Fruit fly (Drosophila melanogaster) whole organism, embryonic: ENCODE data around the gene kis.

Source experiments
- Adf1 ChIP-seq: fragments of 200-800 bp; sonication (Bioruptor generic); IDR thresholded peaks from 2 replicates; pipeline ENCODE4 v1.3.6; 2022; ENCODE audit warnings: missing biosample characterization, missing genetic modification characterization
- Asciz ChIP-seq: fragments of 200-800 bp; sonication (Bioruptor generic); optimal IDR thresholded peaks from 2 replicates; lab custom pipeline; 2017; ENCODE audit warnings: missing biosample characterization, mild to moderate bottlenecking, missing genetic modification characterization, missing genetic modification reagents
- B-H1 ChIP-seq: fragments of 200-800 bp; sonication (Bioruptor generic); IDR thresholded peaks from 3 replicates; pipeline ENCODE4 v1.3.6; 2022; ENCODE audit warnings: missing biosample characterization, missing genetic modification characterization
- BtbVII ChIP-seq: fragments of 200-800 bp; sonication (Bioruptor generic); optimal IDR thresholded peaks from 3 replicates; lab custom pipeline; 2017; ENCODE audit warnings: missing biosample characterization, mild to moderate bottlenecking, missing genetic modification characterization
- CG10147 ChIP-seq: fragments of 200-800 bp; sonication (Bioruptor generic); optimal IDR thresholded peaks from 2 replicates; lab custom pipeline; 2019; ENCODE audit warnings: missing biosample characterization, mild to moderate bottlenecking, missing genetic modification characterization, moderate library complexity
- CG10267 ChIP-seq: fragments of 200-800 bp; sonication (Bioruptor generic); optimal IDR thresholded peaks from 2 replicates; lab custom pipeline; 2018; ENCODE audit warnings: missing biosample characterization, mild to moderate bottlenecking, missing genetic modification characterization, moderate library complexity
- CG10979 ChIP-seq: fragments of 200-800 bp; sonication (Bioruptor generic); optimal IDR thresholded peaks from 2 replicates; lab custom pipeline; 2018; ENCODE audit warnings: missing biosample characterization, mild to moderate bottlenecking, missing genetic modification characterization, moderate library complexity
- CG11696 ChIP-seq: fragments of 200-800 bp; sonication (Bioruptor generic); IDR thresholded peaks from 2 replicates; pipeline ENCODE4 v1.3.6; 2022; ENCODE audit warnings: missing biosample characterization, missing genetic modification characterization
- CG11723 ChIP-seq: fragments of 200-800 bp; sonication (Bioruptor generic); optimal IDR thresholded peaks from 2 replicates; lab custom pipeline; 2017; ENCODE audit warnings: missing biosample characterization, mild to moderate bottlenecking, missing genetic modification characterization
- CG12071 ChIP-seq: fragments of 200-800 bp; sonication (Bioruptor generic); optimal IDR thresholded peaks from 3 replicates; lab custom pipeline; 2018; ENCODE audit warnings: missing biosample characterization, mild to moderate bottlenecking, missing genetic modification characterization
- CG12744 ChIP-seq: fragments of 200-800 bp; sonication (Bioruptor generic); optimal IDR thresholded peaks from 2 replicates; lab custom pipeline; 2016; ENCODE audit warnings: missing biosample characterization, missing genetic modification characterization
- CG13296 ChIP-seq: fragments of 200-800 bp; sonication (Bioruptor generic); optimal IDR thresholded peaks from 3 replicates; lab custom pipeline; 2018; ENCODE audit warnings: missing biosample characterization, mild to moderate bottlenecking, missing genetic modification characterization
- CG13894 ChIP-seq: fragments of 200-800 bp; sonication (Bioruptor generic); optimal IDR thresholded peaks from 3 replicates; lab custom pipeline; 2018; ENCODE audit warnings: missing biosample characterization, mild to moderate bottlenecking, missing genetic modification characterization, moderate library complexity
- CG15073 ChIP-seq: fragments of 200-800 bp; sonication (Bioruptor generic); optimal IDR thresholded peaks from 2 replicates; lab custom pipeline; 2016; ENCODE audit warnings: missing biosample characterization, missing genetic modification characterization
- CG1602 ChIP-seq: fragments of 200-800 bp; sonication (Bioruptor generic); optimal IDR thresholded peaks from 3 replicates; lab custom pipeline; 2016; ENCODE audit warnings: missing biosample characterization, missing genetic modification characterization
- CG18262 ChIP-seq: fragments of 200-800 bp; optimal IDR thresholded peaks from 3 replicates; lab custom pipeline; 2019; ENCODE audit warnings: missing biosample characterization, mild to moderate bottlenecking, missing genetic modification characterization, moderate library complexity
- CG18599 ChIP-seq: fragments of 200-800 bp; sonication (Bioruptor generic); optimal IDR thresholded peaks from 3 replicates; lab custom pipeline; 2017; ENCODE audit warnings: missing biosample characterization, missing genetic modification characterization, mild to moderate bottlenecking, moderate library complexity, missing genetic modification reagents
- CG3281 ChIP-seq: fragments of 200-800 bp; sonication (Bioruptor generic); optimal IDR thresholded peaks from 3 replicates; lab custom pipeline; 2017; ENCODE audit warnings: missing biosample characterization, mild to moderate bottlenecking, missing genetic modification characterization
- CG4328 ChIP-seq: fragments of 200-800 bp; sonication (Bioruptor generic); optimal IDR thresholded peaks from 3 replicates; lab custom pipeline; 2017; ENCODE audit warnings: missing biosample characterization, missing genetic modification reagents, missing genetic modification characterization
- CG5953 ChIP-seq: fragments of 200-800 bp; sonication (Bioruptor generic); IDR thresholded peaks from 2 replicates; pipeline ENCODE4 v1.3.6; 2022; ENCODE audit warnings: missing biosample characterization, missing genetic modification characterization
- CG6765 ChIP-seq: fragments of 200-800 bp; sonication (Bioruptor generic); optimal IDR thresholded peaks from 3 replicates; lab custom pipeline; 2017; ENCODE audit warnings: missing biosample characterization, mild to moderate bottlenecking, missing genetic modification characterization
- CG7271 ChIP-seq: fragments of 200-800 bp; sonication (Bioruptor generic); optimal IDR thresholded peaks from 2 replicates; lab custom pipeline; 2018; ENCODE audit warnings: missing biosample characterization, mild to moderate bottlenecking, missing genetic modification characterization, moderate library complexity
- CG8281 ChIP-seq: fragments of 200-800 bp; sonication (Bioruptor generic); optimal IDR thresholded peaks from 2 replicates; lab custom pipeline; 2018; ENCODE audit warnings: missing biosample characterization, mild to moderate bottlenecking, missing genetic modification characterization, moderate library complexity
- CG9437 ChIP-seq: fragments of 200-800 bp; sonication (Bioruptor generic); optimal IDR thresholded peaks from 2 replicates; lab custom pipeline; 2018; ENCODE audit warnings: missing biosample characterization, mild to moderate bottlenecking, missing genetic modification characterization
- CG9727 ChIP-seq: fragments of 200-800 bp; sonication (Bioruptor generic); optimal IDR thresholded peaks from 3 replicates; lab custom pipeline; 2017; ENCODE audit warnings: missing biosample characterization, mild to moderate bottlenecking, missing genetic modification characterization
- CoRest ChIP-seq: fragments of 200-800 bp; sonication (Bioruptor generic); optimal IDR thresholded peaks from 3 replicates; lab custom pipeline; 2018; ENCODE audit warnings: missing biosample characterization, mild to moderate bottlenecking, missing genetic modification characterization, moderate library complexity
- CrebB ChIP-seq: fragments of 200-800 bp; sonication (Bioruptor generic); optimal IDR thresholded peaks from 3 replicates; lab custom pipeline; 2018; ENCODE audit warnings: missing biosample characterization, mild to moderate bottlenecking, missing genetic modification characterization
- Ets65A ChIP-seq: fragments of 200-800 bp; sonication (Bioruptor generic); peaks from one replicate; lab custom pipeline; 2016; ENCODE audit warnings: missing biosample characterization, missing genetic modification characterization
- Gsc ChIP-seq: fragments of 200-800 bp; sonication (Bioruptor generic); IDR thresholded peaks from 2 replicates; pipeline ENCODE4 v1.3.6; 2022; ENCODE audit warnings: missing biosample characterization, missing genetic modification characterization
- Gug ChIP-seq: fragments of 200-800 bp; sonication (Bioruptor generic); IDR thresholded peaks from 4 replicates; pipeline ENCODE4 v1.3.6; 2022; ENCODE audit warnings: missing biosample characterization, missing genetic modification characterization
- HLHmδ ChIP-seq: fragments of 200-800 bp; sonication (Bioruptor generic); optimal IDR thresholded peaks from 2 replicates; lab custom pipeline; 2018; ENCODE audit warnings: missing biosample characterization, mild to moderate bottlenecking, missing genetic modification characterization, moderate library complexity
- HmgZ ChIP-seq: fragments of 200-800 bp; sonication (Bioruptor generic); optimal IDR thresholded peaks from 2 replicates; lab custom pipeline; 2018; ENCODE audit warnings: missing biosample characterization, mild to moderate bottlenecking, missing genetic modification characterization
- Mad ChIP-seq: fragments of 200-800 bp; sonication (Bioruptor generic); optimal IDR thresholded peaks from 2 replicates; lab custom pipeline; 2016; ENCODE audit warnings: missing biosample characterization, missing genetic modification characterization
- NFAT ChIP-seq: fragments of 200-800 bp; sonication (Bioruptor generic); IDR thresholded peaks from 2 replicates; pipeline ENCODE4 v1.3.6; 2022; ENCODE audit warnings: missing biosample characterization, missing genetic modification characterization
- Ssrp ChIP-seq: fragments of 200-800 bp; sonication (Bioruptor generic); optimal IDR thresholded peaks from 2 replicates; lab custom pipeline; 2018; ENCODE audit warnings: missing biosample characterization, mild to moderate bottlenecking, missing genetic modification characterization, moderate library complexity
- Vsx1 ChIP-seq: fragments of 200-800 bp; sonication (Bioruptor generic); optimal IDR thresholded peaks from 2 replicates; lab custom pipeline; 2017; ENCODE audit warnings: missing biosample characterization, mild to moderate bottlenecking, missing genetic modification characterization, missing genetic modification reagents
- Xrp1 ChIP-seq: fragments of 200-800 bp; sonication (Bioruptor generic); IDR thresholded peaks from 2 replicates; pipeline ENCODE4 v1.3.6; 2022; ENCODE audit warnings: missing biosample characterization, missing genetic modification characterization
- bcd ChIP-seq: fragments of 200-800 bp; sonication (Bioruptor generic); optimal IDR thresholded peaks from 2 replicates; lab custom pipeline; 2017; ENCODE audit warnings: missing biosample characterization, mild to moderate bottlenecking, missing genetic modification characterization
- disco-r ChIP-seq: fragments of 200-800 bp; sonication (Bioruptor generic); optimal IDR thresholded peaks from 2 replicates; lab custom pipeline; 2016; ENCODE audit warnings: missing biosample characterization, missing genetic modification characterization
- exex ChIP-seq: fragments of 200-800 bp; sonication (Bioruptor generic); optimal IDR thresholded peaks from 4 replicates; lab custom pipeline; 2018; ENCODE audit warnings: missing biosample characterization, mild to moderate bottlenecking, missing genetic modification characterization, moderate library complexity
- h ChIP-seq: fragments of >200 bp; optimal IDR thresholded peaks from 2 replicates; lab custom pipeline; 2017
- insv ChIP-seq, 2 experiments: fragments of 200-800 bp; sonication (Bioruptor generic); optimal IDR thresholded peaks; 3 replicates each; lab custom pipeline; 2016 to 2018; ENCODE audit warnings: missing biosample characterization in 2 of 2, missing genetic modification characterization in 2 of 2
- nerfin-1 ChIP-seq: fragments of 200-800 bp; sonication (Bioruptor generic); optimal IDR thresholded peaks from 3 replicates; lab custom pipeline; 2019; ENCODE audit warnings: missing biosample characterization, mild to moderate bottlenecking, missing genetic modification characterization, moderate library complexity
- rib ChIP-seq: fragments of 200-800 bp; sonication (Bioruptor generic); IDR thresholded peaks from 2 replicates; pipeline ENCODE4 v1.3.6; 2022; ENCODE audit warnings: missing biosample characterization, missing genetic modification characterization
- sc ChIP-seq, 3 experiments: fragments of >200 bp in 2 of 3; fragments of 200-800 bp in 1 of 3; sonication (Bioruptor generic) in 1 of 3; optimal IDR thresholded peaks; 2 replicates in 2 of 3; 3 replicates in 1 of 3; lab custom pipeline; 2017; ENCODE audit warnings: mild to moderate bottlenecking in 1 of 3, missing biosample characterization in 1 of 3, missing genetic modification characterization in 1 of 3, missing genetic modification reagents in 1 of 3
- scrt ChIP-seq: fragments of 200-800 bp; sonication (Bioruptor generic); optimal IDR thresholded peaks from 2 replicates; lab custom pipeline; 2018; ENCODE audit warnings: missing biosample characterization, mild to moderate bottlenecking, missing genetic modification characterization, moderate library complexity
- sens ChIP-seq: fragments of 200-800 bp; sonication (Bioruptor generic); peaks from one replicate; lab custom pipeline; 2016; ENCODE audit warnings: missing biosample characterization, missing genetic modification characterization
- vvl ChIP-seq: fragments of 200-800 bp; sonication (Bioruptor generic); IDR thresholded peaks from 2 replicates; pipeline ENCODE4 v1.3.6; 2022; ENCODE audit warnings: missing biosample characterization, missing genetic modification characterization
- zen2 ChIP-seq: fragments of 200-800 bp; sonication (Bioruptor generic); IDR thresholded peaks from 3 replicates; pipeline ENCODE4 v1.3.6; 2022; ENCODE audit warnings: missing biosample characterization, missing genetic modification characterization; ENCODE audit not compliant: partially characterized antibody

kis gene

DNA sequence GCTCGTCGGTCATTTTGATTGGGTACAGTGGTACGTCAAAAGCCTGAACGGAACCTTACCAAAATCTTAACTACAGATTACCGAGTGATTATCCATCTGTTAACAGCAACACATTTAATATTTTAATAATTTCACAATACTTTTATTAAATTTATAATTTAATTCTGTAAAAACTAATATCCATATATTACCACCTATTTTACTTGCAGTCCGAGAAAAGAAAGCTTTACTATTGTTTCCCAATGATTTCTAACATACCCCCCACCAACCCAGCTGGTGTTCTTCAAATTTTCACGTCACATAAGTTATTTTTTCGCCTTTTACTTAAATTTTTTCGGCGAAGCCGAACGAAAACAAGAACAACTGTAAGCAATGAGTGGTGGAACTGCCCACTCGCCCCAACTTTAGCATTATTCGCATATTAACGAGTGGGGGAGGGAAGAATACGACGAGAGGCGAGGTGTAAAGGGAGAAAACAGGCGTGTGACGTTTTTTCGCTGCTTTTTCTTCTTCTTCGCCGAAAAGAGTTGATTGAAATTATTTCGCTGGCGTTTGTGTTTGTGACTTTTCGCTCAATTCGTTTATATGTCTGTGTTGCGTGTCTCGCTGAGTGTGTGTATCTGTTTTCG, 2.7 kb downstream of the kis start (continued):
- no peak for TF ChIP-seq CG12744
- TF ChIP-seq CG8281 (tag; lab: Kevin White, UChicago), result peak; percentile 15
- TF ChIP-seq exex (tag; lab: Kevin White, UChicago), result peak; percentile 44
- TF ChIP-seq nerfin-1 (tag; lab: Kevin White, UChicago), result no peak
- peak; percentile 21 for TF ChIP-seq CG10979 (tag; lab: Kevin White, UChicago)
- TF ChIP-seq disco-r (GFP tag; lab: Kevin White, UChicago), result peak; percentile 13
- no peak for TF ChIP-seq CG15073
- TF ChIP-seq CG18262, result peak; percentile 64
- TF ChIP-seq h (lab: Kevin White, UChicago), result no peak
- TF ChIP-seq sc (optimal IDR thresholded peaks at IDR 0.05; lab: Kevin White, UChicago), result no peak
- peak; percentile 0 for TF ChIP-seq sc (GFP tag; optimal IDR thresholded peaks at IDR 0.05; lab: Kevin White, UChicago)
- no peak for TF ChIP-seq HLHmδ (GFP tag; lab: Kevin White, UChicago)
- peak; percentile 9 for TF ChIP-seq CG12071 (GFP tag; lab: Kevin White, UChicago)
- peak; percentile 29 for TF ChIP-seq CG11723 (GFP tag; lab: Kevin White, UChicago)
- TF ChIP-seq CG10147 (GFP tag; lab: Kevin White, UChicago), result peak; percentile 44
- TF ChIP-seq CG9727, result peak; percentile 80
- peak; percentile 58 for TF ChIP-seq CG13296 (GFP tag; lab: Kevin White, UChicago)
- peak; percentile 7 for TF ChIP-seq CG1602 (GFP tag; lab: Kevin White, UChicago)
- no peak for TF ChIP-seq insv (GFP tag; optimal IDR thresholded peaks at IDR 0.05; lab: Kevin White, UChicago)
- no peak for TF ChIP-seq sens (GFP tag; lab: Kevin White, UChicago)
- TF ChIP-seq B-H1 (GFP tag; lab: Robert Waterston, UW), result no peak
- peak; percentile 75 for TF ChIP-seq BtbVII (GFP tag; lab: Kevin White, UChicago)
- TF ChIP-seq CG7271 (tag; lab: Kevin White, UChicago), result no peak
- peak; percentile 54 for TF ChIP-seq Xrp1 (GFP tag; lab: Robert Waterston, UW)
- TF ChIP-seq rib (GFP tag; lab: Robert Waterston, UW), result peak; percentile 82
- TF ChIP-seq Asciz (GFP tag; lab: Kevin White, UChicago), result peak; percentile 9
- TF ChIP-seq HmgZ (tag; lab: Kevin White, UChicago), result peak; percentile 20
- no peak for TF ChIP-seq zen2 (GFP tag; lab: Robert Waterston, UW)
- peak; percentile 42 for TF ChIP-seq CG10267
- TF ChIP-seq CG18599 (GFP tag; lab: Kevin White, UChicago), result peak; percentile 89
- TF ChIP-seq CG3281, result peak; percentile 86
- TF ChIP-seq CG4328 (GFP tag; lab: Kevin White, UChicago), result peak; percentile 40
- TF ChIP-seq Ssrp (tag; lab: Kevin White, UChicago), result peak; percentile 24
- no peak for TF ChIP-seq Mad (GFP tag; lab: Kevin White, UChicago)
- TF ChIP-seq Gug (GFP tag; lab: Robert Waterston, UW), result peak; percentile 8; the same call in 2 of the 4 replicates
- no peak for TF ChIP-seq CG11696 (GFP tag; lab: Robert Waterston, UW)
- no peak for TF ChIP-seq Gsc
- TF ChIP-seq NFAT, result no peak; the same call in 1 of the 2 replicates
- TF ChIP-seq vvl, result peak; percentile 42; the same call in 1 of the 2 replicates
- TF ChIP-seq CoRest (tag; lab: Kevin White, UChicago), result peak; percentile 60
- peak; percentile 7 for TF ChIP-seq CG13894 (tag; lab: Kevin White, UChicago)
- no peak for TF ChIP-seq CG5953 (GFP tag; lab: Robert Waterston, UW)
- TF ChIP-seq Adf1 (GFP tag; lab: Robert Waterston, UW), result peak; percentile 80
- TF ChIP-seq bcd (GFP tag; lab: Kevin White, UChicago), result peak; percentile 60
- peak; percentile 60 for TF ChIP-seq CG6765 (GFP tag; lab: Kevin White, UChicago)
- TF ChIP-seq scrt (GFP tag; lab: Kevin White, UChicago), result peak; percentile 47
- no peak for TF ChIP-seq CrebB (tag; lab: Kevin White, UChicago)
- peak; percentile 14 for TF ChIP-seq Vsx1 (GFP tag; lab: Kevin White, UChicago)
- TF ChIP-seq Ets65A (GFP tag; lab: Kevin White, UChicago), result peak; percentile 73
- TF ChIP-seq CG9437 (GFP tag; lab: Kevin White, UChicago), result peak; percentile 43
